Worm (Caenorhabditis elegans) whole organism, L4 larva: ENCODE data around the gene oac-22.
A peak's percentile ranks its signal among the peaks of the same experiment; 100 is the strongest.

Source experiments
- F44E2.7 ChIP-seq: fragments of 200-800 bp; sonication (Bioruptor generic); IDR thresholded peaks from 2 replicates; pipeline ENCODE4 v2.1.2; 2022; ENCODE audit warnings: missing genetic modification characterization, missing compliant biosample characterization
- R02D3.7 ChIP-seq: fragments of 150-350 bp; sonication (generic microtip); optimal IDR thresholded peaks from 3 replicates; lab custom pipeline; 2014; ENCODE audit warnings: missing biosample characterization, missing genetic modification characterization
- T26A8.4 ChIP-seq: fragments of 200-800 bp; sonication (Bioruptor generic); IDR thresholded peaks from 2 replicates; pipeline ENCODE4 v1.3.6; 2022; ENCODE audit warnings: missing genetic modification characterization, missing compliant biosample characterization
- aha-1 ChIP-seq: fragments of 150-350 bp; peaks from one replicate; lab custom pipeline; 2014; ENCODE audit warnings: missing biosample characterization, missing genetic modification characterization
- aly-2 ChIP-seq: sonication (generic microtip); optimal IDR thresholded peaks from 2 replicates; lab custom pipeline; 2018; ENCODE audit warnings: missing biosample characterization, missing genetic modification characterization
- ama-1 ChIP-seq: fragments of 150-350 bp; optimal IDR thresholded peaks from 2 replicates; lab custom pipeline; 2014; ENCODE audit warnings: inconsistent platforms, mixed read lengths
- arid-1 ChIP-seq: fragments of 200-800 bp; sonication (Bioruptor generic); conservative IDR thresholded peaks from 2 replicates; pipeline ENCODE4 v1.3.6; 2022; ENCODE audit warnings: missing genetic modification reagents, missing genetic modification characterization, missing compliant biosample characterization
- ceh-28 ChIP-seq: fragments of 150-350 bp; optimal IDR thresholded peaks from 2 replicates; lab custom pipeline; 2014; ENCODE audit warnings: missing biosample characterization, missing genetic modification reagents, missing genetic modification characterization
- ceh-32 ChIP-seq: sonication (generic microtip); optimal IDR thresholded peaks from 2 replicates; lab custom pipeline; 2016; ENCODE audit warnings: mild to moderate bottlenecking, missing genetic modification characterization, missing compliant biosample characterization; ENCODE audit not compliant: poor library complexity
- ceh-44 ChIP-seq: fragments of 200-800 bp; sonication (Bioruptor generic); IDR thresholded peaks from 2 replicates; pipeline ENCODE4 v1.3.6; 2022; ENCODE audit warnings: missing genetic modification reagents, missing genetic modification characterization, missing compliant biosample characterization
- ceh-82 ChIP-seq: sonication (generic microtip); optimal IDR thresholded peaks from 2 replicates; lab custom pipeline; 2017; ENCODE audit warnings: missing biosample characterization, missing genetic modification characterization
- daf-12 ChIP-seq: fragments of 150-350 bp; optimal IDR thresholded peaks from 2 replicates; lab custom pipeline; 2014; ENCODE audit warnings: missing biosample characterization, missing genetic modification reagents, missing genetic modification characterization
- daf-16 ChIP-seq, 3 experiments: sonication (generic microtip); optimal IDR thresholded peaks; 2 replicates each; lab custom pipeline; 2016 to 2017; ENCODE audit warnings: missing genetic modification characterization in 3 of 3, missing genetic modification reagents in 3 of 3, mild to moderate bottlenecking in 2 of 3, missing compliant biosample characterization in 2 of 3, missing biosample characterization in 1 of 3, moderate library complexity in 1 of 3
- daf-8 ChIP-seq: fragments of 200-800 bp; sonication (Bioruptor generic); IDR thresholded peaks from 2 replicates; pipeline ENCODE4 v1.3.6; 2022; ENCODE audit warnings: missing genetic modification characterization, missing compliant biosample characterization
- dmd-6 ChIP-seq: fragments of 200-800 bp; sonication (Bioruptor generic); IDR thresholded peaks from 2 replicates; pipeline ENCODE4 v1.3.6; 2022; ENCODE audit warnings: missing genetic modification reagents, missing genetic modification characterization, missing compliant biosample characterization
- dpl-1 ChIP-seq: fragments of 150-350 bp; optimal IDR thresholded peaks from 2 replicates; lab custom pipeline; 2014; ENCODE audit warnings: missing biosample characterization, missing genetic modification reagents, missing genetic modification characterization
- dve-1 ChIP-seq: sonication (generic microtip); optimal IDR thresholded peaks from 2 replicates; lab custom pipeline; 2017; ENCODE audit warnings: antibody characterized with exemption, mild to moderate bottlenecking, missing genetic modification characterization, missing compliant biosample characterization; ENCODE audit not compliant: insufficient read depth
- hmg-1.1 ChIP-seq: fragments of 200-800 bp; sonication (Bioruptor generic); IDR thresholded peaks from 2 replicates; pipeline ENCODE4 v1.3.6; 2022; ENCODE audit warnings: missing genetic modification reagents, missing genetic modification characterization, missing compliant biosample characterization
- jun-1 ChIP-seq: fragments of 150-350 bp; optimal IDR thresholded peaks from 2 replicates; lab custom pipeline; 2014; ENCODE audit warnings: missing biosample characterization, missing genetic modification reagents, missing genetic modification characterization
- lin-13 ChIP-seq: fragments of 150-350 bp; optimal IDR thresholded peaks from 2 replicates; lab custom pipeline; 2014; ENCODE audit warnings: missing biosample characterization, missing genetic modification reagents, missing genetic modification characterization
- lin-15B ChIP-seq: fragments of 150-350 bp; sonication (generic microtip); optimal IDR thresholded peaks from 3 replicates; lab custom pipeline; 2014; ENCODE audit warnings: missing biosample characterization, missing genetic modification characterization
- lsy-2 ChIP-seq, 2 experiments: fragments of 150-350 bp in 1 of 2; sonication (generic microtip) in 1 of 2; optimal IDR thresholded peaks; 2 replicates each; lab custom pipeline; 2014 to 2017; ENCODE audit warnings: missing biosample characterization in 2 of 2, missing genetic modification characterization in 2 of 2
- madf-9 ChIP-seq: fragments of 200-800 bp; sonication (Bioruptor generic); conservative IDR thresholded peaks from 2 replicates; pipeline ENCODE4 v1.3.6; 2022; ENCODE audit warnings: missing genetic modification reagents, missing genetic modification characterization, missing compliant biosample characterization
- mep-1 ChIP-seq: fragments of 150-350 bp; sonication (generic microtip); optimal IDR thresholded peaks from 3 replicates; lab custom pipeline; 2014; ENCODE audit warnings: missing biosample characterization, missing genetic modification characterization
- mes-2 ChIP-seq: sonication (generic microtip); optimal IDR thresholded peaks from 2 replicates; lab custom pipeline; 2016; ENCODE audit warnings: missing genotype, mild to moderate bottlenecking, missing genetic modification characterization, missing compliant biosample characterization; ENCODE audit not compliant: poor library complexity, severe bottlenecking
- nhr-10 ChIP-seq: fragments of 150-350 bp; optimal IDR thresholded peaks from 2 replicates; lab custom pipeline; 2014; ENCODE audit warnings: missing biosample characterization, missing genetic modification characterization
- nhr-102 ChIP-seq: sonication (generic microtip); optimal IDR thresholded peaks from 2 replicates; lab custom pipeline; 2016; ENCODE audit warnings: mild to moderate bottlenecking, missing genetic modification characterization, moderate library complexity, missing compliant biosample characterization
- nhr-11 ChIP-seq: fragments of 150-350 bp; optimal IDR thresholded peaks from 2 replicates; lab custom pipeline; 2014; ENCODE audit warnings: missing biosample characterization, missing genetic modification characterization
- nhr-28 ChIP-seq: fragments of 150-350 bp; optimal IDR thresholded peaks from 2 replicates; lab custom pipeline; 2014; ENCODE audit warnings: missing biosample characterization, missing genetic modification characterization
- nhr-48 ChIP-seq: sonication (generic microtip); optimal IDR thresholded peaks from 2 replicates; lab custom pipeline; 2016; ENCODE audit warnings: mild to moderate bottlenecking, missing genetic modification characterization, missing compliant biosample characterization
- nhr-6 ChIP-seq: fragments of 150-350 bp; optimal IDR thresholded peaks from 2 replicates; lab custom pipeline; 2014; ENCODE audit warnings: missing biosample characterization, missing genetic modification characterization
- nhr-76 ChIP-seq: fragments of 150-350 bp; optimal IDR thresholded peaks from 2 replicates; lab custom pipeline; 2014; ENCODE audit warnings: missing biosample characterization, missing genetic modification characterization
- nhr-77 ChIP-seq: fragments of 150-350 bp; optimal IDR thresholded peaks from 2 replicates; lab custom pipeline; 2014; ENCODE audit warnings: missing biosample characterization, missing genetic modification characterization
- sdz-12 ChIP-seq: fragments of 200-800 bp; sonication (Bioruptor generic); optimal IDR thresholded peaks from 2 replicates; lab custom pipeline; 2018; ENCODE audit warnings: mild to moderate bottlenecking, missing genetic modification characterization, missing compliant biosample characterization
- set-16 ChIP-seq: fragments of 200-800 bp; sonication (Bioruptor generic); IDR thresholded peaks from 2 replicates; pipeline ENCODE4 v1.3.6; 2022; ENCODE audit warnings: missing genetic modification reagents, missing genetic modification characterization, missing compliant biosample characterization
- snpc-4 ChIP-seq: fragments of 150-350 bp; optimal IDR thresholded peaks from 2 replicates; lab custom pipeline; 2014; ENCODE audit warnings: missing biosample characterization, missing genetic modification characterization
- spr-1 ChIP-seq: sonication (generic microtip); optimal IDR thresholded peaks from 2 replicates; lab custom pipeline; 2016; ENCODE audit warnings: mild to moderate bottlenecking, missing genetic modification characterization, missing compliant biosample characterization
- unc-62 ChIP-seq, 3 experiments: fragments of 150-350 bp in 1 of 3; sonication (generic microtip); optimal IDR thresholded peaks in 2 of 3; peaks in 1 of 3; 1 replicate in 1 of 3; 2 replicates in 2 of 3; lab custom pipeline; 2014 to 2017; ENCODE audit warnings: missing biosample characterization in 3 of 3, missing genetic modification characterization in 3 of 3, missing genetic modification reagents in 3 of 3, missing genotype in 1 of 3
- zag-1 ChIP-seq: fragments of 150-350 bp; optimal IDR thresholded peaks from 2 replicates; lab custom pipeline; 2014; ENCODE audit warnings: missing biosample characterization, missing genetic modification characterization
- zfp-2 ChIP-seq: sonication (generic microtip); optimal IDR thresholded peaks from 2 replicates; lab custom pipeline; 2016; ENCODE audit warnings: mild to moderate bottlenecking, missing genetic modification characterization, missing compliant biosample characterization
- zfp-3 ChIP-seq: fragments of 200-800 bp; sonication (Bioruptor generic); conservative IDR thresholded peaks from 2 replicates; pipeline ENCODE4 v1.3.6; 2022; ENCODE audit warnings: missing genetic modification reagents, missing genetic modification characterization, missing compliant biosample characterization
- zip-2 ChIP-seq: fragments of 150-350 bp; optimal IDR thresholded peaks from 2 replicates; lab custom pipeline; 2014; ENCODE audit warnings: missing biosample characterization, missing genetic modification characterization
- ztf-11 ChIP-seq: fragments of 150-350 bp; optimal IDR thresholded peaks from 2 replicates; lab custom pipeline; 2014; ENCODE audit warnings: missing biosample characterization, missing genetic modification characterization

The oac-22 gene

ce11 chrIV:3867252-3867651 lies 18.2 kb upstream of the oac-22 start, which contains the start of gene F37C4.4:
Gene F37C4.4 (plus strand): TSS chrIV:3867309.
- peak in 1 of 2 experiments; percentile 36 for TF ChIP-seq unc-62 (GFP tag; optimal IDR thresholded peaks at IDR 0.05 in 1 of 2; lab: Kevin White, UChicago)
- no peak for TF ChIP-seq unc-62 (tag; optimal IDR thresholded peaks at IDR 0.05; lab: Kevin White, UChicago)
- no peak for TF ChIP-seq dve-1 (tag; lab: Kevin White, UChicago)
- TF ChIP-seq aha-1 (tag; lab: Kevin White, UChicago) = peak; percentile 54

ce11 chrIV:3869875-3870274 lies 15.6 kb upstream of the oac-22 start:
- TF ChIP-seq snpc-4 (tag; lab: Kevin White, UChicago) (no peak), lin-13 (GFP tag; lab: Kevin White, UChicago) (no peak), T26A8.4 (no peak), arid-1 (GFP tag; lab: Robert Waterston, UW) (no peak), zip-2 (tag; lab: Kevin White, UChicago) (no peak), nhr-10 (tag; lab: Kevin White, UChicago) (no peak), nhr-28 (tag; lab: Kevin White, UChicago) (no peak), ceh-82 (tag; lab: Kevin White, UChicago) (no peak), dmd-6 (no peak), madf-9 (GFP tag; lab: Robert Waterston, UW) (no peak), sdz-12 (GFP tag; lab: Kevin White, UChicago) (no peak), jun-1 (tag; lab: Kevin White, UChicago) (no peak), lin-15B (tag; lab: Kevin White, UChicago) (no peak), nhr-48 (tag; lab: Kevin White, UChicago) (no peak), F44E2.7 (GFP tag; lab: Robert Waterston, UW) (no peak)

ce11 chrIV:3873195-3873594 lies 12.3 kb upstream of the oac-22 start:
- TF ChIP-seq zag-1 (no peak), daf-12 (tag; lab: Kevin White, UChicago) (no peak), zfp-3 (GFP tag; lab: Robert Waterston, UW) (0 out of 2 replicates have a peak, but pooled peaks have one; percentile 12), set-16 (GFP tag; lab: Robert Waterston, UW) (peak; percentile 81), unc-62 (GFP tag; optimal IDR thresholded peaks at IDR 0.05 in 1 of 2; lab: Kevin White, UChicago) (peak in 1 of 2 experiments; percentile 81), unc-62 (tag; optimal IDR thresholded peaks at IDR 0.05; lab: Kevin White, UChicago) (no peak)

- TF ChIP-seq zfp-2 (tag; lab: Kevin White, UChicago) (no peak), daf-8 (GFP tag; lab: Robert Waterston, UW) (no peak), nhr-102 (no peak), ceh-44 (no peak), ceh-32 (tag; lab: Kevin White, UChicago) (no peak), F44E2.7 (GFP tag; lab: Robert Waterston, UW) (no peak), mep-1 (no peak), ceh-28 (tag; lab: Kevin White, UChicago) (no peak), daf-12 (tag; lab: Kevin White, UChicago) (no peak), ztf-11 (tag; lab: Kevin White, UChicago) (no peak), aly-2 (tag; lab: Kevin White, UChicago) (no peak)
These were observed 11.8 kb upstream of the oac-22 start, which contains the start of gene F37C4.5 for ce11 chrIV:3873706-3874105. Gene F37C4.5 (minus strand): TSS chrIV:3873806.

- TF ChIP-seq spr-1 (tag; lab: Kevin White, UChicago) (no peak), nhr-6 (peak; percentile 63), R02D3.7 (tag; lab: Kevin White, UChicago) (no peak), mes-2 (peak; percentile 43), ama-1 (lab: Kevin White, UChicago) (peak; percentile 97), aha-1 (tag; lab: Kevin White, UChicago) (no peak), dpl-1 (GFP tag; lab: Kevin White, UChicago) (peak; percentile 34), hmg-1.1 (GFP tag; lab: Robert Waterston, UW) (0 out of 2 replicates have a peak, but pooled peaks have one; percentile 27), daf-16 (GFP tag; optimal IDR thresholded peaks at IDR 0.05; lab: Kevin White, UChicago) (no peak), daf-16 (tag; optimal IDR thresholded peaks at IDR 0.05; lab: Kevin White, UChicago) (peak; percentile 1), dve-1 (tag; lab: Kevin White, UChicago) (peak; percentile 51), nhr-76 (no peak), mep-1 (peak; percentile 72), nhr-77 (tag; lab: Kevin White, UChicago) (peak; percentile 55), dmd-6 (peak; percentile 64), T26A8.4 (0 out of 2 replicates have a peak, but pooled peaks have one; percentile 34), nhr-28 (tag; lab: Kevin White, UChicago) (peak; percentile 67), lsy-2 (tag; optimal IDR thresholded peaks at IDR 0.05; lab: Kevin White, UChicago) (peak in 1 of 2 experiments; percentile 36), nhr-11 (tag; lab: Kevin White, UChicago) (peak; percentile 14)
These were observed 11.1 kb upstream of the oac-22 start for ce11 chrIV:3874417-3874816.
